Fruit fly (Drosophila melanogaster): ENCODE data around the gene CG15892.

Gene CG15892

DNA sequence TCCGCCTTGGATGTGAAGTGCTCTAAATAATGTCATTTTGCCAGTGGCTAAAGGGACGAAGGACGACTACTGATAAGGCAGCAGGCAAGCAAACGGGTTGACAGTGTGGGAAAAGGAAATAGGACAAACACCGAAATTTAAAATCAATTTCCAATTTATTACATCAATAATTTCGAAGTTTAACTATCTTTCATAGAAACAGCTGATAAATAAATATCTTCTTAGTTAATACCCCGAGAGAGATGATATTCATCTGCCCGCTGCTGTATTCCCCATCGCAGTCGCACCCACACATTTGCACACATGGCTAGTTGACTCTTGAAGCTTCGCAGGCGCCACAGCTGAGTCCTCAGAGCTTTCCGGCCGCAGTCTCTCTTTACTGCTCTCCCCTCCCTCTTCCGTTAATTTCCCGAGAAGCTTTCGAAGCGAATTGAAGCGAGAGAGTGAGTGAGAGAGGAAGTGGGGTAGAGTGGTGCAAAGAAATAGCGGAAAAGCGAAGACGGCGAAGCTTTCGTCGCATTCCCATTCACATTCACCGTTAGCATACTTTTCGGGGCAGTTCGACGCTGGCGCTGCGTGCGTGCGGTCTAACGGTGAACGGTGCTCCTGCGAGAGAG, 22.8 kb upstream of the CG15892 start:
- no peak for TF ChIP-seq Side (GFP tag; optimal IDR thresholded peaks at IDR 0.05)
- no peak for TF ChIP-seq CG15479 (GFP tag; optimal IDR thresholded peaks at IDR 0.05)
- peak; percentile 24 for TF ChIP-seq CG12104 (GFP tag; optimal IDR thresholded peaks at IDR 0.05)
- peak; percentile 7 for TF ChIP-seq CG3163 (GFP tag; optimal IDR thresholded peaks at IDR 0.05)
- no peak for TF ChIP-seq yki (optimal IDR thresholded peaks at IDR 0.05)
- TF ChIP-seq kni (GFP tag; optimal IDR thresholded peaks at IDR 0.05), result no peak
- peak; percentile 50 for TF ChIP-seq Sox102F (GFP tag; optimal IDR thresholded peaks at IDR 0.05)
- no peak for TF ChIP-seq CG3838 (GFP tag; optimal IDR thresholded peaks at IDR 0.05)
- peak; percentile 10 for TF ChIP-seq ab (GFP tag; optimal IDR thresholded peaks at IDR 0.05)
- TF ChIP-seq D19B (GFP tag; optimal IDR thresholded peaks at IDR 0.05), result peak; percentile 52
- no peak for TF ChIP-seq tup (GFP tag; optimal IDR thresholded peaks at IDR 0.05)
- TF ChIP-seq Atf-2 (GFP tag; optimal IDR thresholded peaks at IDR 0.05), result no peak
- TF ChIP-seq CG17359 (tag; optimal IDR thresholded peaks at IDR 0.05), result peak; percentile 62
- TF ChIP-seq sna (GFP tag; IDR thresholded peaks at IDR 0.05; ENCODE audit: partially characterized antibody), result no peak
- TF ChIP-seq pzg (GFP tag; optimal IDR thresholded peaks at IDR 0.05), result peak; percentile 5
- no peak for TF ChIP-seq CG4707 (GFP tag; optimal IDR thresholded peaks at IDR 0.05)
- TF ChIP-seq Ssrp (tag; optimal IDR thresholded peaks at IDR 0.05), result no peak
- no peak for TF ChIP-seq Myb (GFP tag; optimal IDR thresholded peaks at IDR 0.05)
- peak; percentile 42 for TF ChIP-seq fd96Cb (tag; optimal IDR thresholded peaks at IDR 0.05)
- no peak for TF ChIP-seq CG2712 (tag; optimal IDR thresholded peaks at IDR 0.05)
- TF ChIP-seq fd3F (GFP tag; optimal IDR thresholded peaks at IDR 0.05), result peak; percentile 60
- no peak for TF ChIP-seq C15 (GFP tag; IDR thresholded peaks at IDR 0.05)
- TF ChIP-seq CG6654 (GFP tag; optimal IDR thresholded peaks at IDR 0.05), result no peak
- TF ChIP-seq CG1647 (GFP tag; optimal IDR thresholded peaks at IDR 0.05), result no peak
- TF ChIP-seq bcd (GFP tag; optimal IDR thresholded peaks at IDR 0.05), result peak; percentile 46
- no peak for TF ChIP-seq CG4328 (GFP tag; optimal IDR thresholded peaks at IDR 0.05)
- no peak for TF ChIP-seq tio (GFP tag; optimal IDR thresholded peaks at IDR 0.05)
- peak; percentile 3; the same call in 1 of the 2 replicates for TF ChIP-seq Ravus (GFP tag; IDR thresholded peaks at IDR 0.05)
- peak; percentile 21 for TF ChIP-seq CG12744 (GFP tag; optimal IDR thresholded peaks at IDR 0.05)
- TF ChIP-seq sima (GFP tag; optimal IDR thresholded peaks at IDR 0.05), result no peak
- TF ChIP-seq dysf (GFP tag; IDR thresholded peaks at IDR 0.05), result peak; percentile 82
- TF ChIP-seq odd (GFP tag; optimal IDR thresholded peaks at IDR 0.05), result peak; percentile 49
- TF ChIP-seq ci (GFP tag; IDR thresholded peaks at IDR 0.05), result peak; percentile 79
- peak; percentile 58 for TF ChIP-seq B-H1 (GFP tag; IDR thresholded peaks at IDR 0.05)
- peak; percentile 64 for TF ChIP-seq CG10147 (GFP tag; optimal IDR thresholded peaks at IDR 0.05)
- peak; percentile 48 for TF ChIP-seq scrt (GFP tag; optimal IDR thresholded peaks at IDR 0.05)
- no peak for TF ChIP-seq z (GFP tag; IDR thresholded peaks at IDR 0.05)
- no peak for TF ChIP-seq CG1792 (GFP tag; optimal IDR thresholded peaks at IDR 0.05)
- TF ChIP-seq Ets97D (GFP tag; optimal IDR thresholded peaks at IDR 0.05), result no peak
- no peak for TF ChIP-seq btn (GFP tag; optimal IDR thresholded peaks at IDR 0.05)
- TF ChIP-seq CG15073 (GFP tag; optimal IDR thresholded peaks at IDR 0.05), result no peak
- peak in 1 of 2 experiments; percentile 26 for TF ChIP-seq crp (GFP tag; optimal IDR thresholded peaks at IDR 0.05)
- TF ChIP-seq CG32767 (GFP tag; IDR thresholded peaks at IDR 0.05), result peak; percentile 25; the same call in 1 of the 2 replicates
- no peak for TF ChIP-seq h (optimal IDR thresholded peaks at IDR 0.05)
- no peak for TF ChIP-seq ftz-f1 (GFP tag; optimal IDR thresholded peaks at IDR 0.05)
- TF ChIP-seq CG8290 (GFP tag; optimal IDR thresholded peaks at IDR 0.05), result no peak
- peak in 1 of 2 experiments; percentile 83 for TF ChIP-seq CG8290 (tag; optimal IDR thresholded peaks at IDR 0.05)
- peak; percentile 79 for TF ChIP-seq sens (GFP tag)
- TF ChIP-seq Nf-YC (tag; optimal IDR thresholded peaks at IDR 0.05), result peak; percentile 39
- TF ChIP-seq CG7357 (GFP tag; IDR thresholded peaks at IDR 0.05), result 0 out of 3 replicates have a peak, but pooled peaks have one; percentile 38
- no peak for TF ChIP-seq MTF-1 (GFP tag; optimal IDR thresholded peaks at IDR 0.05; ENCODE audit: borderline replicate concordance)
